Fruit fly (Drosophila melanogaster): ENCODE measurements around the gene CG15461.
A peak's percentile ranks its signal among the peaks of the same experiment; 100 is the strongest.
"Not testable (repeated sequence)": the region's sequence is repeated elsewhere in the genome, so short reads cannot be mapped to it uniquely, and the experiment has no call there.

The CG15461 gene

dm6 chrX:20511382-20511853, 25.4 kb downstream of the CG15461 start, which contains the start of gene CG1812:
TSS of gene CG1812 (plus strand) at chrX:20511544.
- TF ChIP-seq ovo (GFP tag; optimal IDR thresholded peaks at IDR 0.05) (peak; percentile 30), toe (GFP tag; optimal IDR thresholded peaks at IDR 0.05) (no peak), CG12768 (GFP tag; optimal IDR thresholded peaks at IDR 0.05) (peak; percentile 17), CG7045 (GFP tag; optimal IDR thresholded peaks at IDR 0.05) (peak; percentile 11), Crg-1 (GFP tag; optimal IDR thresholded peaks at IDR 0.05) (no peak), CG5204 (GFP tag; optimal IDR thresholded peaks at IDR 0.05) (no peak), bab1 (GFP tag; optimal IDR thresholded peaks at IDR 0.05) (peak; percentile 55), cnc (optimal IDR thresholded peaks at IDR 0.05) (no peak), cic (GFP tag; optimal IDR thresholded peaks at IDR 0.05) (no peak), CG11617 (GFP tag; optimal IDR thresholded peaks at IDR 0.05) (peak; percentile 19), tj (GFP tag; optimal IDR thresholded peaks at IDR 0.05) (peak; percentile 32), CG33017 (tag; optimal IDR thresholded peaks at IDR 0.05) (no peak), Mnt (GFP tag; optimal IDR thresholded peaks at IDR 0.05) (peak; percentile 41), pad (GFP tag; optimal IDR thresholded peaks at IDR 0.05) (peak; percentile 14), Hr96 (GFP tag; optimal IDR thresholded peaks at IDR 0.05) (no peak), kay (GFP tag; ENCODE audit: borderline replicate concordance) (no peak), Clk (GFP tag; optimal IDR thresholded peaks at IDR 0.05) (no peak), CG1620 (GFP tag; optimal IDR thresholded peaks at IDR 0.05) (no peak), CG7101 (tag; optimal IDR thresholded peaks at IDR 0.05) (peak; percentile 47), CG14711 (tag; optimal IDR thresholded peaks at IDR 0.05) (peak; percentile 14)

- TF ChIP-seq bab1 (GFP tag; optimal IDR thresholded peaks at IDR 0.05): no peak
- TF ChIP-seq cic (GFP tag; optimal IDR thresholded peaks at IDR 0.05): no peak
Observed at dm6 chrX:20518210-20518609, 32.2 kb downstream of the CG15461 start.

dm6 chrX:20519049-20519448, 33.1 kb downstream of the CG15461 start:
- TF ChIP-seq bab1 (GFP tag; optimal IDR thresholded peaks at IDR 0.05) (no peak), toe (GFP tag; optimal IDR thresholded peaks at IDR 0.05) (peak; percentile 24), CG5204 (GFP tag; optimal IDR thresholded peaks at IDR 0.05) (peak; percentile 43), pad (GFP tag; optimal IDR thresholded peaks at IDR 0.05) (no peak), Crg-1 (GFP tag; optimal IDR thresholded peaks at IDR 0.05) (no peak), cic (GFP tag; optimal IDR thresholded peaks at IDR 0.05) (no peak), CG7045 (GFP tag; optimal IDR thresholded peaks at IDR 0.05) (peak; percentile 19), Hr96 (GFP tag; optimal IDR thresholded peaks at IDR 0.05) (peak; percentile 53), Clk (GFP tag; optimal IDR thresholded peaks at IDR 0.05) (no peak), CG1620 (GFP tag; optimal IDR thresholded peaks at IDR 0.05) (no peak), CG14711 (tag; optimal IDR thresholded peaks at IDR 0.05) (peak; percentile 29), CG11617 (GFP tag; optimal IDR thresholded peaks at IDR 0.05) (no peak), CG12768 (GFP tag; optimal IDR thresholded peaks at IDR 0.05) (no peak), ovo (GFP tag; optimal IDR thresholded peaks at IDR 0.05) (no peak), CG7101 (tag; optimal IDR thresholded peaks at IDR 0.05) (peak; percentile 47), cnc (optimal IDR thresholded peaks at IDR 0.05) (no peak), Mnt (GFP tag; optimal IDR thresholded peaks at IDR 0.05) (no peak), CG33017 (tag; optimal IDR thresholded peaks at IDR 0.05) (no peak), kay (GFP tag; ENCODE audit: borderline replicate concordance) (no peak)

- no peak for TF ChIP-seq tj (GFP tag; optimal IDR thresholded peaks at IDR 0.05)
Observed at dm6 chrX:20519696-20520373, 33.9 kb downstream of the CG15461 start.

- TF ChIP-seq Mnt (GFP tag; optimal IDR thresholded peaks at IDR 0.05) (peak; percentile 22), CG7045 (GFP tag; optimal IDR thresholded peaks at IDR 0.05) (no peak), CG7101 (tag; optimal IDR thresholded peaks at IDR 0.05) (peak; percentile 42), toe (GFP tag; optimal IDR thresholded peaks at IDR 0.05) (peak; percentile 37), pad (GFP tag; optimal IDR thresholded peaks at IDR 0.05) (peak; percentile 55), CG12768 (GFP tag; optimal IDR thresholded peaks at IDR 0.05) (no peak), bab1 (GFP tag; optimal IDR thresholded peaks at IDR 0.05) (peak; percentile 72), tj (GFP tag; optimal IDR thresholded peaks at IDR 0.05) (peak; percentile 3), Crg-1 (GFP tag; optimal IDR thresholded peaks at IDR 0.05) (peak; percentile 10), CG11617 (GFP tag; optimal IDR thresholded peaks at IDR 0.05) (no peak), cnc (optimal IDR thresholded peaks at IDR 0.05) (no peak), cic (GFP tag; optimal IDR thresholded peaks at IDR 0.05) (no peak), ovo (GFP tag; optimal IDR thresholded peaks at IDR 0.05) (peak; percentile 45), CG14711 (tag; optimal IDR thresholded peaks at IDR 0.05) (no peak), CG1620 (GFP tag; optimal IDR thresholded peaks at IDR 0.05) (peak; percentile 72), CG5204 (GFP tag; optimal IDR thresholded peaks at IDR 0.05) (no peak), kay (GFP tag; ENCODE audit: borderline replicate concordance) (no peak), CG33017 (tag; optimal IDR thresholded peaks at IDR 0.05) (no peak), Clk (GFP tag; optimal IDR thresholded peaks at IDR 0.05) (no peak), Hr96 (GFP tag; optimal IDR thresholded peaks at IDR 0.05) (peak; percentile 75)
Observed at dm6 chrX:20524754-20525236, 38.8 kb downstream of the CG15461 start, which contains the start of gene Tak1. TSS of gene Tak1 (minus strand) at chrX:20524928.

- TF ChIP-seq Crg-1 (GFP tag; optimal IDR thresholded peaks at IDR 0.05); CG7101 (tag; optimal IDR thresholded peaks at IDR 0.05); CG1620 (GFP tag; optimal IDR thresholded peaks at IDR 0.05): not testable (repeated sequence)
Observed at dm6 chrX:20527331-20527730, 41.4 kb downstream of the CG15461 start, which contains the start of gene CG42579. TSS of gene CG42579 (plus strand) at chrX:20527631.

Measured in whole organism, adult.